Worm (Caenorhabditis elegans) whole organism, midembryonic: ENCODE measurements around the gene tir-1.

Experiments
- T22C8.4 ChIP-seq: fragments of 200-800 bp; sonication (Bioruptor generic); IDR thresholded peaks from 2 replicates; pipeline ENCODE4 v1.3.6; 2022; ENCODE audit warnings: missing genetic modification characterization, missing compliant biosample characterization
- cog-1 ChIP-seq: sonication (generic microtip); optimal IDR thresholded peaks from 2 replicates; lab custom pipeline; 2016; ENCODE audit warnings: missing genetic modification characterization, missing compliant biosample characterization
- flt-1 ChIP-seq: fragments of 200-800 bp; sonication (Bioruptor generic); IDR thresholded peaks from 2 replicates; pipeline ENCODE4 v1.3.6; 2022; ENCODE audit warnings: missing genetic modification characterization, missing compliant biosample characterization
- klf-2 ChIP-seq: fragments of 200-800 bp; sonication (Bioruptor generic); conservative IDR thresholded peaks from 2 replicates; pipeline ENCODE4 v1.3.6; 2022; ENCODE audit warnings: missing genetic modification reagents, missing genetic modification characterization, missing compliant biosample characterization
- med-1 ChIP-seq: sonication (generic microtip); optimal IDR thresholded peaks from 2 replicates; lab custom pipeline; 2017; ENCODE audit warnings: missing genetic modification characterization, mild to moderate bottlenecking, missing compliant biosample characterization, antibody characterized with exemption, missing genetic modification reagents; ENCODE audit not compliant: insufficient read depth
- ref-1 ChIP-seq: fragments of 200-800 bp; sonication (Bioruptor generic); conservative IDR thresholded peaks from 2 replicates; pipeline ENCODE4 v1.3.6; 2022; ENCODE audit warnings: missing genetic modification reagents, missing genetic modification characterization, missing compliant biosample characterization
- tab-1 ChIP-seq: fragments of 200-800 bp; sonication (Bioruptor generic); IDR thresholded peaks from 2 replicates; pipeline ENCODE4 v1.3.6; 2022; ENCODE audit warnings: missing genetic modification characterization, missing compliant biosample characterization
- ztf-23 ChIP-seq: fragments of 200-800 bp; sonication (Bioruptor generic); IDR thresholded peaks from 2 replicates; pipeline ENCODE4 v1.3.6; 2022; ENCODE audit warnings: missing genetic modification reagents, missing genetic modification characterization, missing compliant biosample characterization
- ztf-29 ChIP-seq: fragments of 200-800 bp; sonication (Bioruptor generic); IDR thresholded peaks from 2 replicates; pipeline ENCODE4 v1.3.6; 2022; ENCODE audit warnings: missing genetic modification reagents, missing genetic modification characterization, missing compliant biosample characterization

DNA sequence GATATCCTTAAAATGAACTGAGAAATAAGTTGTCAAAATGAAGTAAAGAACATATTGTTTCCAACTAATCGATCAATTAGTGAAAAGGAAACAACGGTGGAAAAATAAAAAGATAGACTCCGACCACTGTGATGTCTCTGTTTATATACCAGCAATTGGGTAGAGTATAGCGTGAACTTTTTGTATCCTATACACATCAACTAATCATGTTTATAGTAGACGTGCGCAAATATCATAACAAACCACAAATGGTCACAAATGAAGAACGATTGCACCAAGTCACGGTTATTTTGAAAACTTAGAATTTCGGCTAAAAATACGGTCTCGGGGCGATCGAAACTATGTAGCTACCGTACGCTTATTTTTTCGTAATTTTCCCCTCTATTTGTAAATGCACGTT, 61.8 kb downstream of the tir-1 start, which contains the start of gene cyp-25A3:
- TF ChIP-seq klf-2 (GFP tag; lab: Robert Waterston, UW) (no peak), flt-1 (GFP tag; lab: Robert Waterston, UW) (no peak), T22C8.4 (no peak), ztf-23 (no peak), cog-1 (tag; lab: Kevin White, UChicago) (no peak), tab-1 (GFP tag; lab: Robert Waterston, UW) (no peak), ref-1 (GFP tag; lab: Robert Waterston, UW) (no peak), med-1 (GFP tag; lab: Kevin White, UChicago) (no peak), ztf-29 (GFP tag; lab: Robert Waterston, UW) (no peak)
